Worm (Caenorhabditis elegans): ENCODE measurements around the gene ppm-1.H.

ce11 chrIV:12259161-12259870 lies 8.8 kb downstream of the ppm-1.H start, which contains the start of gene Y39C12A.9:
- TF ChIP-seq lsy-2 (tag; optimal IDR thresholded peaks at IDR 0.05) (no peak), elt-1 (tag; optimal IDR thresholded peaks at IDR 0.05; ENCODE audit: borderline replicate concordance, insufficient read depth) (no peak), nhr-12 (tag; optimal IDR thresholded peaks at IDR 0.05) (no peak)
